Worm (Caenorhabditis elegans): ENCODE data around the gene R12B2.13.

Gene R12B2.13

ce11 chrIII:5874263-5874662 is 41.0 kb upstream of the R12B2.13 start (continued):
- TF ChIP-seq lin-38 (GFP tag; IDR thresholded peaks at IDR 0.05) = peak; percentile 40; the same call in 1 of the 2 replicates
- no peak for TF ChIP-seq rbr-2 (tag; optimal IDR thresholded peaks at IDR 0.05)
- no peak for TF ChIP-seq nhr-237 (tag; optimal IDR thresholded peaks at IDR 0.05)
- TF ChIP-seq hlh-30 (tag; optimal IDR thresholded peaks at IDR 0.05; ENCODE audit: insufficient read depth) = peak; percentile 55
- no peak for TF ChIP-seq ceh-82 (tag; optimal IDR thresholded peaks at IDR 0.05)
- TF ChIP-seq nhr-111 (GFP tag; optimal IDR thresholded peaks at IDR 0.05) = no peak
- TF ChIP-seq aha-1 (tag) = peak; percentile 92
- peak in 1 of 2 experiments; percentile 62 for TF ChIP-seq lsy-2 (tag; optimal IDR thresholded peaks at IDR 0.05)
- no peak for TF ChIP-seq nhr-41 (GFP tag; IDR thresholded peaks at IDR 0.05)
- TF ChIP-seq ZK546.5 (tag; optimal IDR thresholded peaks at IDR 0.05) = no peak
- TF ChIP-seq ama-1 (optimal IDR thresholded peaks at IDR 0.05) = peak; percentile 66
- TF ChIP-seq saeg-2 (GFP tag; IDR thresholded peaks at IDR 0.05) = no peak
- no peak for TF ChIP-seq F37D6.2 (tag; optimal IDR thresholded peaks at IDR 0.05)
- peak; percentile 51; the same call in 1 of the 2 replicates for TF ChIP-seq mdt-29 (GFP tag; IDR thresholded peaks at IDR 0.05)
- no peak for TF ChIP-seq daf-12 (tag; optimal IDR thresholded peaks at IDR 0.05)
- peak; percentile 68 for TF ChIP-seq Y75B8A.6 (GFP tag; IDR thresholded peaks at IDR 0.05)
- no peak for TF ChIP-seq mxl-2 (GFP tag; conservative IDR thresholded peaks at IDR 0.05)
- TF ChIP-seq ceh-20 (GFP tag; IDR thresholded peaks at IDR 0.05) = no peak

ce11 chrIII:5872288-5872687 is 39.0 kb upstream of the R12B2.13 start:
- TF ChIP-seq F44E2.7 (GFP tag; IDR thresholded peaks at IDR 0.05) (no peak), unc-62 (GFP tag; optimal IDR thresholded peaks at IDR 0.05 in 1 of 2) (peak in 1 of 2 experiments; percentile 87), unc-62 (tag; optimal IDR thresholded peaks at IDR 0.05) (no peak), hif-1 (tag; optimal IDR thresholded peaks at IDR 0.05) (no peak), ceh-62 (tag; optimal IDR thresholded peaks at IDR 0.05) (no peak)

- peak; percentile 39 for TF ChIP-seq nhr-102 (tag; optimal IDR thresholded peaks at IDR 0.05)
- TF ChIP-seq lin-1 (GFP tag; IDR thresholded peaks at IDR 0.05) = no peak
- no peak for TF ChIP-seq F26F4.8 (GFP tag; conservative IDR thresholded peaks at IDR 0.05)
- peak; percentile 41 for TF ChIP-seq nhr-28 (tag; optimal IDR thresholded peaks at IDR 0.05)
- TF ChIP-seq nhr-48 (tag; optimal IDR thresholded peaks at IDR 0.05) = peak; percentile 9
- TF ChIP-seq dve-1 (tag; optimal IDR thresholded peaks at IDR 0.05; ENCODE audit: insufficient read depth) = peak; percentile 75
- no peak for TF ChIP-seq sdz-12 (GFP tag; optimal IDR thresholded peaks at IDR 0.05)
- TF ChIP-seq mdt-29 (GFP tag; IDR thresholded peaks at IDR 0.05) = no peak
- peak; percentile 14 for TF ChIP-seq F49E8.2 (tag; optimal IDR thresholded peaks at IDR 0.05; ENCODE audit: borderline replicate concordance)
- TF ChIP-seq hlh-30 (tag; optimal IDR thresholded peaks at IDR 0.05; ENCODE audit: insufficient read depth) = peak; percentile 53
- TF ChIP-seq ztf-7 (tag; optimal IDR thresholded peaks at IDR 0.05) = no peak
- TF ChIP-seq nhr-77 (tag; optimal IDR thresholded peaks at IDR 0.05) = no peak
- no peak for TF ChIP-seq unc-39 (tag; optimal IDR thresholded peaks at IDR 0.05)
- TF ChIP-seq ama-1 (optimal IDR thresholded peaks at IDR 0.05) = no peak
- TF ChIP-seq zip-11 (GFP tag; IDR thresholded peaks at IDR 0.05) = no peak
- TF ChIP-seq hif-1 (tag; optimal IDR thresholded peaks at IDR 0.05) = peak in 1 of 2 experiments; percentile 90
- no peak for TF ChIP-seq Y5F2A.4 (GFP tag; optimal IDR thresholded peaks at IDR 0.05)
- peak; percentile 76 for TF ChIP-seq madf-9 (GFP tag; conservative IDR thresholded peaks at IDR 0.05)
- no peak; the same call in 1 of the 2 replicates for TF ChIP-seq zfp-3 (GFP tag; conservative IDR thresholded peaks at IDR 0.05)
- TF ChIP-seq ztf-11 (tag; optimal IDR thresholded peaks at IDR 0.05) = no peak
- peak; percentile 83 for TF ChIP-seq unc-130 (GFP tag; optimal IDR thresholded peaks at IDR 0.05)
- peak; percentile 44 for TF ChIP-seq rbr-2 (tag; optimal IDR thresholded peaks at IDR 0.05)
- peak; percentile 57 for TF ChIP-seq mep-1 (tag; optimal IDR thresholded peaks at IDR 0.05)
- no peak for TF ChIP-seq ceh-28 (tag; optimal IDR thresholded peaks at IDR 0.05)
- peak; percentile 30 for TF ChIP-seq F37D6.2 (tag; optimal IDR thresholded peaks at IDR 0.05)
- TF ChIP-seq ZK337.2 (GFP tag; IDR thresholded peaks at IDR 0.05) = peak; percentile 90
- no peak for TF ChIP-seq php-3 (GFP tag; IDR thresholded peaks at IDR 0.05)
- TF ChIP-seq ceh-32 (tag; optimal IDR thresholded peaks at IDR 0.05; ENCODE audit: poor library complexity) = no peak
- TF ChIP-seq zfp-2 (tag; optimal IDR thresholded peaks at IDR 0.05) = no peak
- TF ChIP-seq tag-97 (GFP tag; IDR thresholded peaks at IDR 0.05) = no peak
- TF ChIP-seq lin-13 (GFP tag; optimal IDR thresholded peaks at IDR 0.05) = peak; percentile 26
- TF ChIP-seq T26A8.4 (GFP tag; IDR thresholded peaks at IDR 0.05) = peak; percentile 50; the same call in 1 of the 2 replicates
Measured at ce11 chrIII:5871760-5872159, 38.5 kb upstream of the R12B2.13 start, which contains the start of the genes F01F1.11 and F01F1.3. Gene F01F1.11 (minus strand): TSS chrIII:5871877. Gene F01F1.3 (plus strand): TSS chrIII:5871938.
